Worm (Caenorhabditis elegans): Measurements from ENCODE around the gene Y41C4A.21.
A peak's percentile ranks its signal among the peaks of the same experiment; 100 is the strongest.

Gene Y41C4A.21

ce11 chrIII:11718548-11718947 lies 13.6 kb upstream of the Y41C4A.21 start, which contains the start of gene Y41C4A.9:
Y41C4A.9 (minus strand) TSS chrIII:11718645.
- TF ChIP-seq sma-3 (GFP tag; optimal IDR thresholded peaks at IDR 0.05) (no peak), alr-1 (tag; optimal IDR thresholded peaks at IDR 0.05) (no peak), nhr-129 (tag; optimal IDR thresholded peaks at IDR 0.05) (no peak), nhr-11 (tag; optimal IDR thresholded peaks at IDR 0.05) (no peak), ceh-82 (tag; optimal IDR thresholded peaks at IDR 0.05) (no peak), snpc-4 (tag; optimal IDR thresholded peaks at IDR 0.05) (no peak), nhr-12 (tag; optimal IDR thresholded peaks at IDR 0.05) (no peak)

- no peak for TF ChIP-seq ZK546.5 (tag; optimal IDR thresholded peaks at IDR 0.05)
- peak; percentile 78 for TF ChIP-seq unc-55 (GFP tag; optimal IDR thresholded peaks at IDR 0.05)
- TF ChIP-seq lin-13 (GFP tag; optimal IDR thresholded peaks at IDR 0.05), result peak; percentile 45
- TF ChIP-seq nhr-23 (tag; optimal IDR thresholded peaks at IDR 0.05), result no peak
- peak; percentile 63 for TF ChIP-seq crh-2 (tag; optimal IDR thresholded peaks at IDR 0.05)
- no peak for TF ChIP-seq elt-3 (tag; optimal IDR thresholded peaks at IDR 0.05)
- no peak for TF ChIP-seq lin-39 (tag; optimal IDR thresholded peaks at IDR 0.05)
- TF ChIP-seq Y55F3AM.14 (GFP tag; optimal IDR thresholded peaks at IDR 0.05), result no peak
- TF ChIP-seq ztf-4 (tag; optimal IDR thresholded peaks at IDR 0.05), result no peak
- no peak for TF ChIP-seq nhr-11 (tag; optimal IDR thresholded peaks at IDR 0.05)
- TF ChIP-seq sma-9 (GFP tag; optimal IDR thresholded peaks at IDR 0.05), result no peak
- TF ChIP-seq sma-9 (tag; optimal IDR thresholded peaks at IDR 0.05), result no peak
- TF ChIP-seq nhr-237 (tag; optimal IDR thresholded peaks at IDR 0.05), result no peak
- TF ChIP-seq nhr-6 (tag; optimal IDR thresholded peaks at IDR 0.05), result no peak
- no peak for TF ChIP-seq nhr-77 (tag; optimal IDR thresholded peaks at IDR 0.05)
- TF ChIP-seq gmeb-1 (tag; optimal IDR thresholded peaks at IDR 0.05), result peak; percentile 99
- TF ChIP-seq nhr-25 (tag; optimal IDR thresholded peaks at IDR 0.05), result peak; percentile 45
- TF ChIP-seq nhr-12 (tag; optimal IDR thresholded peaks at IDR 0.05), result no peak
- TF ChIP-seq fos-1 (tag; optimal IDR thresholded peaks at IDR 0.05), result peak; percentile 26
- TF ChIP-seq lsy-2 (tag; optimal IDR thresholded peaks at IDR 0.05), result peak; percentile 21 to 78
- no peak for TF ChIP-seq snpc-4 (tag; optimal IDR thresholded peaks at IDR 0.05)
- no peak for TF ChIP-seq blmp-1 (tag; optimal IDR thresholded peaks at IDR 0.05; ENCODE audit: insufficient read depth)
- TF ChIP-seq F13H6.1 (tag; optimal IDR thresholded peaks at IDR 0.05), result peak; percentile 76
- TF ChIP-seq alr-1 (tag; optimal IDR thresholded peaks at IDR 0.05), result no peak
- no peak for TF ChIP-seq elt-1 (tag; optimal IDR thresholded peaks at IDR 0.05)
- TF ChIP-seq nhr-129 (tag; optimal IDR thresholded peaks at IDR 0.05), result peak; percentile 56
- TF ChIP-seq C34F6.9 (tag; optimal IDR thresholded peaks at IDR 0.05), result peak; percentile 55
- TF ChIP-seq sma-3 (GFP tag; optimal IDR thresholded peaks at IDR 0.05), result peak; percentile 64
- peak; percentile 40 for TF ChIP-seq lin-11 (tag; optimal IDR thresholded peaks at IDR 0.05)
- TF ChIP-seq zag-1 (tag; optimal IDR thresholded peaks at IDR 0.05), result no peak
- peak; percentile 65 for TF ChIP-seq sem-4 (tag; optimal IDR thresholded peaks at IDR 0.05)
- TF ChIP-seq nhr-21 (tag; optimal IDR thresholded peaks at IDR 0.05), result no peak
- no peak for TF ChIP-seq peb-1 (tag; optimal IDR thresholded peaks at IDR 0.05)
- TF ChIP-seq mab-5 (tag; optimal IDR thresholded peaks at IDR 0.05), result peak; percentile 49
- peak; percentile 33 for TF ChIP-seq egl-27 (tag; optimal IDR thresholded peaks at IDR 0.05)
Observed at ce11 chrIII:11719400-11719875, 12.7 kb upstream of the Y41C4A.21 start, which contains the start of the genes elb-1 and Y41C4A.11. elb-1 (minus strand) TSS chrIII:11719450. Y41C4A.11 (plus strand) TSS chrIII:11719860.

ce11 chrIII:11721405-11721804 lies 10.8 kb upstream of the Y41C4A.21 start, which contains the start of gene Y41C4A.32:
Y41C4A.32 (plus strand) TSS chrIII:11721706.
- TF ChIP-seq nhr-11 (tag; optimal IDR thresholded peaks at IDR 0.05), result no peak
- TF ChIP-seq ztf-1 (GFP tag; conservative IDR thresholded peaks at IDR 0.05), result no peak
- TF ChIP-seq fos-1 (tag; optimal IDR thresholded peaks at IDR 0.05), result peak; percentile 11
- TF ChIP-seq nhr-237 (tag; optimal IDR thresholded peaks at IDR 0.05), result no peak
- no peak for TF ChIP-seq elt-3 (tag; optimal IDR thresholded peaks at IDR 0.05)

ce11 chrIII:11726590-11726989 lies 5.6 kb upstream of the Y41C4A.21 start, which contains the start of gene Y41C4A.12:
Y41C4A.12 (minus strand) TSS chrIII:11726690.
- no peak for TF ChIP-seq ama-1 (optimal IDR thresholded peaks at IDR 0.05)
- no peak for TF ChIP-seq nhr-10 (tag; optimal IDR thresholded peaks at IDR 0.05)
- TF ChIP-seq sma-9 (GFP tag; optimal IDR thresholded peaks at IDR 0.05), result no peak
- no peak for TF ChIP-seq sma-9 (tag; optimal IDR thresholded peaks at IDR 0.05)
- no peak for TF ChIP-seq skn-1 (tag; optimal IDR thresholded peaks at IDR 0.05)
- no peak for TF ChIP-seq zag-1 (tag; optimal IDR thresholded peaks at IDR 0.05)
- TF ChIP-seq nhr-129 (tag; optimal IDR thresholded peaks at IDR 0.05), result no peak
- TF ChIP-seq aly-2 (tag; optimal IDR thresholded peaks at IDR 0.05), result no peak
- TF ChIP-seq unc-55 (GFP tag; optimal IDR thresholded peaks at IDR 0.05), result no peak
- TF ChIP-seq fos-1 (tag; optimal IDR thresholded peaks at IDR 0.05), result no peak
- TF ChIP-seq nhr-6 (tag; optimal IDR thresholded peaks at IDR 0.05), result no peak
- TF ChIP-seq mdl-1 (tag; optimal IDR thresholded peaks at IDR 0.05), result no peak
- TF ChIP-seq egl-27 (tag; optimal IDR thresholded peaks at IDR 0.05), result no peak
- no peak for TF ChIP-seq nhr-237 (tag; optimal IDR thresholded peaks at IDR 0.05)
- no peak for TF ChIP-seq ZK546.5 (tag; optimal IDR thresholded peaks at IDR 0.05)
- no peak for TF ChIP-seq ceh-16 (tag; optimal IDR thresholded peaks at IDR 0.05)
- TF ChIP-seq nhr-12 (tag; optimal IDR thresholded peaks at IDR 0.05), result no peak
